Worm (Caenorhabditis elegans) whole organism, mixed stage, embryonic: ENCODE measurements around the gene algn-13.

Source experiments
- blmp-1 ChIP-seq: fragments of 150-350 bp; optimal IDR thresholded peaks from 2 replicates; lab custom pipeline; 2014; ENCODE audit warnings: missing biosample characterization, missing genetic modification characterization
- ceh-39 ChIP-seq: fragments of 150-350 bp; optimal IDR thresholded peaks from 2 replicates; lab custom pipeline; 2014; ENCODE audit warnings: missing biosample characterization, missing genetic modification characterization
- ceh-83 ChIP-seq: fragments of 200-800 bp; sonication (Bioruptor generic); optimal IDR thresholded peaks from 2 replicates; lab custom pipeline; 2018; ENCODE audit warnings: mild to moderate bottlenecking, missing genetic modification characterization, missing compliant biosample characterization
- ces-1 ChIP-seq: fragments of 150-350 bp; optimal IDR thresholded peaks from 2 replicates; lab custom pipeline; 2014; ENCODE audit warnings: missing biosample characterization, missing genetic modification reagents, missing genetic modification characterization
- drap-1 ChIP-seq: fragments of 200-800 bp; sonication (Bioruptor generic); optimal IDR thresholded peaks from 3 replicates; lab custom pipeline; 2018; ENCODE audit warnings: mild to moderate bottlenecking, missing genetic modification characterization, missing compliant biosample characterization
- elt-3 ChIP-seq: fragments of 150-350 bp; optimal IDR thresholded peaks from 2 replicates; lab custom pipeline; 2014; ENCODE audit warnings: missing biosample characterization, missing genetic modification characterization
- mab-5 ChIP-seq: fragments of 150-350 bp; optimal IDR thresholded peaks from 2 replicates; lab custom pipeline; 2014; ENCODE audit warnings: missing biosample characterization, missing genetic modification characterization
- mls-2 ChIP-seq: sonication (generic microtip); optimal IDR thresholded peaks from 2 replicates; lab custom pipeline; 2016; ENCODE audit warnings: mild to moderate bottlenecking, missing genetic modification characterization, moderate library complexity, missing compliant biosample characterization
- nhr-237 ChIP-seq: fragments of 150-350 bp; optimal IDR thresholded peaks from 2 replicates; lab custom pipeline; 2014; ENCODE audit warnings: missing biosample characterization, missing genetic modification characterization
- nhr-76 ChIP-seq: sonication (generic microtip); optimal IDR thresholded peaks from 2 replicates; lab custom pipeline; 2017; ENCODE audit warnings: missing biosample characterization, missing genetic modification characterization
- snpc-4 ChIP-seq: fragments of 150-350 bp; optimal IDR thresholded peaks from 2 replicates; lab custom pipeline; 2014; ENCODE audit warnings: missing biosample characterization, missing genetic modification characterization
- unc-39 ChIP-seq: fragments of 150-350 bp; optimal IDR thresholded peaks from 2 replicates; lab custom pipeline; 2014; ENCODE audit warnings: missing biosample characterization, missing genetic modification characterization
- unc-62 ChIP-seq: fragments of 150-350 bp; optimal IDR thresholded peaks from 2 replicates; lab custom pipeline; 2014; ENCODE audit warnings: missing biosample characterization, missing genetic modification reagents, missing genetic modification characterization
- ztf-11 ChIP-seq: fragments of 150-350 bp; optimal IDR thresholded peaks from 2 replicates; lab custom pipeline; 2014; ENCODE audit warnings: missing biosample characterization, missing genetic modification characterization

- TF ChIP-seq unc-62 (GFP tag; lab: Kevin White, UChicago): no peak
- TF ChIP-seq unc-39 (tag; lab: Kevin White, UChicago): no peak
- no peak for TF ChIP-seq nhr-237 (tag; lab: Kevin White, UChicago)
- no peak for TF ChIP-seq mab-5 (tag; lab: Kevin White, UChicago)
- TF ChIP-seq nhr-76 (tag; lab: Kevin White, UChicago): no peak
- no peak for TF ChIP-seq ces-1 (GFP tag; lab: Kevin White, UChicago)
- TF ChIP-seq blmp-1 (tag; lab: Kevin White, UChicago): no peak
- TF ChIP-seq mls-2 (tag; lab: Kevin White, UChicago): no peak
- no peak for TF ChIP-seq snpc-4 (tag; lab: Kevin White, UChicago)
- no peak for TF ChIP-seq elt-3 (tag; lab: Kevin White, UChicago)
- no peak for TF ChIP-seq ztf-11 (tag; lab: Kevin White, UChicago)
- TF ChIP-seq ceh-39: no peak
- no peak for TF ChIP-seq drap-1
- TF ChIP-seq ceh-83 (GFP tag; lab: Kevin White, UChicago): no peak
Observed at ce11 chrV:13957691-13958090, 4.1 kb downstream of the algn-13 start.
